Fruit fly (Drosophila melanogaster) whole organism, embryonic: Measurements from ENCODE around the gene CG32206.
A peak's percentile ranks its signal among the peaks of the same experiment; 100 is the strongest.

Experiments used
- Asciz ChIP-seq: fragments of 200-800 bp; sonication (Bioruptor generic); optimal IDR thresholded peaks from 2 replicates; lab custom pipeline; 2017; ENCODE audit warnings: missing biosample characterization, mild to moderate bottlenecking, missing genetic modification characterization, missing genetic modification reagents
- BEAF-32 ChIP-seq: fragments of 200-800 bp; sonication (Bioruptor generic); optimal IDR thresholded peaks from 3 replicates; lab custom pipeline; 2017; ENCODE audit warnings: missing biosample characterization, missing genetic modification characterization, mild to moderate bottlenecking, moderate library complexity, missing genetic modification reagents
- CG1024 ChIP-seq: fragments of 200-800 bp; sonication (Bioruptor generic); IDR thresholded peaks from 2 replicates; pipeline ENCODE4 v1.3.6; 2022; ENCODE audit warnings: missing biosample characterization, missing genetic modification characterization
- CG11093 ChIP-seq: fragments of 200-800 bp; sonication (Bioruptor generic); IDR thresholded peaks from 3 replicates; pipeline ENCODE4 v1.3.6; 2022; ENCODE audit warnings: missing biosample characterization, missing genetic modification characterization
- CG11504 ChIP-seq: fragments of 200-800 bp; sonication (Bioruptor generic); optimal IDR thresholded peaks from 3 replicates; lab custom pipeline; 2019; ENCODE audit warnings: missing biosample characterization, mild to moderate bottlenecking, missing genetic modification characterization, moderate library complexity
- CG12071 ChIP-seq: fragments of 200-800 bp; sonication (Bioruptor generic); optimal IDR thresholded peaks from 3 replicates; lab custom pipeline; 2018; ENCODE audit warnings: missing biosample characterization, mild to moderate bottlenecking, missing genetic modification characterization
- CG12299 ChIP-seq: fragments of 200-800 bp; sonication (Bioruptor generic); optimal IDR thresholded peaks from 2 replicates; lab custom pipeline; 2018; ENCODE audit warnings: missing biosample characterization, mild to moderate bottlenecking, missing genetic modification characterization
- CG15011 ChIP-seq: fragments of 200-800 bp; sonication (Bioruptor generic); optimal IDR thresholded peaks from 3 replicates; lab custom pipeline; 2018; ENCODE audit warnings: missing biosample characterization, mild to moderate bottlenecking, missing genetic modification characterization
- CG17361 ChIP-seq: fragments of 200-800 bp; sonication (Bioruptor generic); IDR thresholded peaks from 3 replicates; pipeline ENCODE4 v1.3.6; 2022; ENCODE audit warnings: missing biosample characterization, missing genetic modification characterization
- CG18262 ChIP-seq: fragments of 200-800 bp; optimal IDR thresholded peaks from 3 replicates; lab custom pipeline; 2019; ENCODE audit warnings: missing biosample characterization, mild to moderate bottlenecking, missing genetic modification characterization, moderate library complexity
- CG4424 ChIP-seq: fragments of 200-800 bp; sonication (Bioruptor generic); optimal IDR thresholded peaks from 3 replicates; lab custom pipeline; 2016; ENCODE audit warnings: missing biosample characterization, missing genetic modification characterization
- CG4707 ChIP-seq: fragments of 200-800 bp; sonication (Bioruptor generic); optimal IDR thresholded peaks from 2 replicates; lab custom pipeline; 2018; ENCODE audit warnings: missing biosample characterization, mild to moderate bottlenecking, missing genetic modification characterization, moderate library complexity
- CG5180 ChIP-seq: fragments of 200-800 bp; sonication (Bioruptor generic); optimal IDR thresholded peaks from 3 replicates; lab custom pipeline; 2017; ENCODE audit warnings: missing biosample characterization, missing genetic modification characterization, mild to moderate bottlenecking, moderate library complexity, missing genetic modification reagents
- CG6175 ChIP-seq: fragments of 200-800 bp; sonication (Bioruptor generic); IDR thresholded peaks from 3 replicates; pipeline ENCODE4 v1.3.6; 2022; ENCODE audit warnings: missing biosample characterization, missing genetic modification characterization
- CG6689 ChIP-seq: fragments of 200-800 bp; sonication (Bioruptor generic); IDR thresholded peaks from 2 replicates; pipeline ENCODE4 v1.3.6; 2022; ENCODE audit warnings: missing biosample characterization, missing genetic modification characterization
- CG7745 ChIP-seq: fragments of 200-800 bp; sonication (Bioruptor generic); optimal IDR thresholded peaks from 2 replicates; lab custom pipeline; 2018; ENCODE audit warnings: missing biosample characterization, mild to moderate bottlenecking, missing genetic modification characterization, moderate library complexity
- CG8765 ChIP-seq: fragments of 200-800 bp; sonication (Bioruptor generic); IDR thresholded peaks from 2 replicates; pipeline ENCODE4 v1.3.6; 2022; ENCODE audit warnings: missing biosample characterization, missing genetic modification characterization
- CG9437 ChIP-seq: fragments of 200-800 bp; sonication (Bioruptor generic); optimal IDR thresholded peaks from 2 replicates; lab custom pipeline; 2018; ENCODE audit warnings: missing biosample characterization, mild to moderate bottlenecking, missing genetic modification characterization
- Dbx ChIP-seq: fragments of 200-800 bp; sonication (Bioruptor generic); IDR thresholded peaks from 3 replicates; pipeline ENCODE4 v1.3.6; 2022; ENCODE audit warnings: missing biosample characterization, missing genetic modification characterization
- Doc3 ChIP-seq: fragments of 200-800 bp; sonication (Bioruptor generic); IDR thresholded peaks from 3 replicates; pipeline ENCODE4 v1.3.6; 2022; ENCODE audit warnings: missing biosample characterization, missing genetic modification characterization; ENCODE audit not compliant: partially characterized antibody
- Dp ChIP-seq: fragments of 200-800 bp; sonication (Bioruptor generic); optimal IDR thresholded peaks from 2 replicates; lab custom pipeline; 2018; ENCODE audit warnings: missing biosample characterization, mild to moderate bottlenecking, missing genetic modification characterization, moderate library complexity
- Ets65A ChIP-seq: fragments of 200-800 bp; sonication (Bioruptor generic); peaks from one replicate; lab custom pipeline; 2016; ENCODE audit warnings: missing biosample characterization, missing genetic modification characterization
- Hr78 ChIP-seq, 2 experiments: fragments of 200-800 bp in 1 of 2; fragments of >200 bp in 1 of 2; sonication (Bioruptor generic) in 1 of 2; optimal IDR thresholded peaks; 2 replicates each; lab custom pipeline; 2017 to 2019; ENCODE audit warnings: missing biosample characterization in 2 of 2, missing genetic modification characterization in 2 of 2, mild to moderate bottlenecking in 1 of 2, moderate library complexity in 1 of 2
- Lim3 ChIP-seq: fragments of 200-800 bp; sonication (Bioruptor generic); IDR thresholded peaks from 2 replicates; pipeline ENCODE4 v1.3.6; 2022; ENCODE audit warnings: missing biosample characterization, missing genetic modification characterization
- Mrtf ChIP-seq: fragments of 200-800 bp; sonication (Bioruptor generic); IDR thresholded peaks from 3 replicates; pipeline ENCODE4 v1.3.6; 2022; ENCODE audit warnings: missing biosample characterization, missing genetic modification characterization
- NK7.1 ChIP-seq: fragments of 200-800 bp; sonication (Bioruptor generic); optimal IDR thresholded peaks from 3 replicates; lab custom pipeline; 2016; ENCODE audit warnings: missing biosample characterization, missing genetic modification characterization
- Side ChIP-seq: fragments of 200-800 bp; sonication (Bioruptor generic); optimal IDR thresholded peaks from 2 replicates; lab custom pipeline; 2016; ENCODE audit warnings: missing biosample characterization, missing genetic modification characterization
- Six4 ChIP-seq: fragments of 200-800 bp; sonication (Bioruptor generic); optimal IDR thresholded peaks from 2 replicates; lab custom pipeline; 2016; ENCODE audit warnings: missing biosample characterization, missing genetic modification characterization
- ab ChIP-seq: fragments of 200-800 bp; sonication (Bioruptor generic); optimal IDR thresholded peaks from 2 replicates; lab custom pipeline; 2016; ENCODE audit warnings: missing biosample characterization, missing genetic modification characterization
- aop ChIP-seq: fragments of 200-800 bp; sonication (Bioruptor generic); IDR thresholded peaks from 2 replicates; pipeline ENCODE4 v1.3.6; 2022; ENCODE audit warnings: missing biosample characterization, missing genetic modification characterization
- croc ChIP-seq: fragments of 200-800 bp; sonication (Bioruptor generic); conservative IDR thresholded peaks from 3 replicates; pipeline ENCODE4 v1.3.6; 2022; ENCODE audit warnings: missing biosample characterization, missing genetic modification characterization
- en ChIP-seq: fragments of 200-800 bp; sonication (Bioruptor generic); optimal IDR thresholded peaks from 2 replicates; lab custom pipeline; 2016; ENCODE audit warnings: missing biosample characterization, missing genetic modification characterization
- fd96Cb ChIP-seq: fragments of 200-800 bp; sonication (Bioruptor generic); optimal IDR thresholded peaks from 2 replicates; lab custom pipeline; 2018; ENCODE audit warnings: missing biosample characterization, mild to moderate bottlenecking, missing genetic modification characterization, moderate library complexity
- gem ChIP-seq: fragments of 200-800 bp; sonication (Bioruptor generic); optimal IDR thresholded peaks from 2 replicates; lab custom pipeline; 2019; ENCODE audit warnings: missing biosample characterization, mild to moderate bottlenecking, missing genetic modification characterization, moderate library complexity
- hbn ChIP-seq: fragments of 200-800 bp; sonication (Bioruptor generic); IDR thresholded peaks from 2 replicates; pipeline ENCODE4 v1.3.6; 2022; ENCODE audit warnings: missing biosample characterization, missing genetic modification characterization; ENCODE audit not compliant: partially characterized antibody
- ind ChIP-seq: fragments of 200-800 bp; sonication (Bioruptor generic); optimal IDR thresholded peaks from 3 replicates; lab custom pipeline; 2016; ENCODE audit warnings: missing biosample characterization, missing genetic modification characterization
- nau ChIP-seq: fragments of 200-800 bp; sonication (Bioruptor generic); optimal IDR thresholded peaks from 3 replicates; lab custom pipeline; 2017; ENCODE audit warnings: missing biosample characterization, mild to moderate bottlenecking, missing genetic modification characterization, missing genetic modification reagents
- nerfin-1 ChIP-seq: fragments of 200-800 bp; sonication (Bioruptor generic); optimal IDR thresholded peaks from 3 replicates; lab custom pipeline; 2019; ENCODE audit warnings: missing biosample characterization, mild to moderate bottlenecking, missing genetic modification characterization, moderate library complexity
- nerfin-2 ChIP-seq: fragments of 200-800 bp; sonication (Bioruptor generic); IDR thresholded peaks from 2 replicates; pipeline ENCODE4 v1.3.6; 2022; ENCODE audit warnings: missing biosample characterization, missing genetic modification characterization; ENCODE audit not compliant: partially characterized antibody
- odd ChIP-seq: fragments of 200-800 bp; sonication (Bioruptor generic); optimal IDR thresholded peaks from 2 replicates; lab custom pipeline; 2017; ENCODE audit warnings: missing biosample characterization, mild to moderate bottlenecking, missing genetic modification characterization
- pan ChIP-seq, 4 experiments: fragments of >200 bp in 3 of 4; fragments of 200-800 bp in 1 of 4; sonication (Bioruptor generic) in 1 of 4; optimal IDR thresholded peaks in 3 of 4; IDR thresholded peaks in 1 of 4; 2 replicates each; pipeline versions ENCODE4 v1.3.6 to Lab custom; 2017 to 2022; ENCODE audit warnings: missing biosample characterization in 2 of 4, missing genetic modification characterization in 2 of 4, mixed read lengths in 1 of 4
- sens ChIP-seq: fragments of 200-800 bp; sonication (Bioruptor generic); peaks from one replicate; lab custom pipeline; 2016; ENCODE audit warnings: missing biosample characterization, missing genetic modification characterization
- sob ChIP-seq: fragments of 200-800 bp; sonication (Bioruptor generic); IDR thresholded peaks from 2 replicates; pipeline ENCODE4 v1.3.6; 2022; ENCODE audit warnings: missing biosample characterization, missing genetic modification characterization
- sr ChIP-seq: fragments of 200-800 bp; sonication (Bioruptor generic); IDR thresholded peaks from 3 replicates; pipeline ENCODE4 v1.3.6; 2022; ENCODE audit warnings: missing biosample characterization, missing genetic modification characterization
- tll ChIP-seq, 2 experiments: fragments of 200-800 bp in 1 of 2; fragments of >200 bp in 1 of 2; sonication (Bioruptor generic) in 1 of 2; optimal IDR thresholded peaks; 2 replicates each; lab custom pipeline; 2017 to 2019; ENCODE audit warnings: missing biosample characterization in 2 of 2, missing genetic modification characterization in 2 of 2, mild to moderate bottlenecking in 1 of 2, moderate library complexity in 1 of 2
- toy ChIP-seq: fragments of 200-800 bp; sonication (Bioruptor generic); IDR thresholded peaks from 2 replicates; pipeline ENCODE4 v1.3.6; 2022; ENCODE audit warnings: missing biosample characterization, missing genetic modification characterization
- trh ChIP-seq: fragments of 200-800 bp; sonication (Bioruptor generic); optimal IDR thresholded peaks from 2 replicates; lab custom pipeline; 2016; ENCODE audit warnings: missing biosample characterization, missing genetic modification characterization
- tup ChIP-seq: fragments of 200-800 bp; sonication (Bioruptor generic); optimal IDR thresholded peaks from 2 replicates; lab custom pipeline; 2016; ENCODE audit warnings: missing biosample characterization, mild to moderate bottlenecking, missing genetic modification characterization, moderate library complexity
- twi ChIP-seq: fragments of 200-800 bp; optimal IDR thresholded peaks from 2 replicates; lab custom pipeline; 2019; ENCODE audit warnings: missing biosample characterization, mild to moderate bottlenecking, missing genetic modification characterization, moderate library complexity
- zf30C ChIP-seq: fragments of 200-800 bp; sonication (Bioruptor generic); optimal IDR thresholded peaks from 3 replicates; lab custom pipeline; 2018; ENCODE audit warnings: missing biosample characterization, mild to moderate bottlenecking, missing genetic modification characterization

CG32206 gene

dm6 chr3L:19337398-19338086, 75.2 kb downstream of the CG32206 start, which contains the start of gene pip (continued):
- no peak for TF ChIP-seq nerfin-2 (GFP tag; lab: Robert Waterston, UW)
- no peak for TF ChIP-seq croc
- TF ChIP-seq fd96Cb: no peak
- TF ChIP-seq CG1024 (GFP tag; lab: Robert Waterston, UW): no peak
- peak; percentile 34 for TF ChIP-seq gem (tag; lab: Kevin White, UChicago)
- TF ChIP-seq Six4 (GFP tag; lab: Kevin White, UChicago): no peak
- no peak for TF ChIP-seq hbn (GFP tag; lab: Robert Waterston, UW)
- TF ChIP-seq sr (GFP tag; lab: Robert Waterston, UW): no peak
- no peak for TF ChIP-seq BEAF-32 (GFP tag; lab: Kevin White, UChicago)
- no peak for TF ChIP-seq toy (GFP tag; lab: Robert Waterston, UW)
- TF ChIP-seq CG12071: peak; percentile 81
- TF ChIP-seq trh: no peak
- no peak for TF ChIP-seq twi (tag; lab: Kevin White, UChicago)
- no peak for TF ChIP-seq CG17361 (GFP tag; lab: Robert Waterston, UW)
- TF ChIP-seq Hr78 (GFP tag; optimal IDR thresholded peaks at IDR 0.05; lab: Kevin White, UChicago): no peak
- TF ChIP-seq sob (GFP tag; lab: Robert Waterston, UW): peak; percentile 42; the same call in 1 of the 2 replicates
- no peak for TF ChIP-seq Lim3 (GFP tag; lab: Robert Waterston, UW)
- no peak for TF ChIP-seq pan (optimal IDR thresholded peaks at IDR 0.05; lab: Kevin White, UChicago)
- no peak for TF ChIP-seq pan (GFP tag; optimal IDR thresholded peaks at IDR 0.05 in 1 of 2, IDR thresholded peaks at IDR 0.05 in 1 of 2)
- TF ChIP-seq zf30C (GFP tag; lab: Kevin White, UChicago): no peak
- no peak for TF ChIP-seq aop (GFP tag; lab: Robert Waterston, UW)
- no peak for TF ChIP-seq CG8765 (GFP tag; lab: Robert Waterston, UW)
- TF ChIP-seq Doc3 (GFP tag; lab: Robert Waterston, UW): no peak
- no peak for TF ChIP-seq nerfin-1 (tag; lab: Kevin White, UChicago)
- TF ChIP-seq CG12299 (tag; lab: Kevin White, UChicago): peak; percentile 52
- TF ChIP-seq Side: peak; percentile 50
- TF ChIP-seq CG9437 (GFP tag; lab: Kevin White, UChicago): no peak
- no peak for TF ChIP-seq NK7.1 (GFP tag; lab: Kevin White, UChicago)
- TF ChIP-seq CG6689 (GFP tag; lab: Robert Waterston, UW): no peak; the same call in 1 of the 2 replicates
- peak; percentile 50 for TF ChIP-seq odd (GFP tag; lab: Kevin White, UChicago)
- TF ChIP-seq CG4707: peak; percentile 63
- TF ChIP-seq CG11093 (GFP tag; lab: Robert Waterston, UW): no peak
- peak; percentile 63 for TF ChIP-seq Asciz (GFP tag; lab: Kevin White, UChicago)
- TF ChIP-seq tll (GFP tag; optimal IDR thresholded peaks at IDR 0.05; lab: Kevin White, UChicago): no peak
- peak; percentile 72 for TF ChIP-seq nau
- no peak for TF ChIP-seq Mrtf (GFP tag; lab: Robert Waterston, UW)

DNA sequence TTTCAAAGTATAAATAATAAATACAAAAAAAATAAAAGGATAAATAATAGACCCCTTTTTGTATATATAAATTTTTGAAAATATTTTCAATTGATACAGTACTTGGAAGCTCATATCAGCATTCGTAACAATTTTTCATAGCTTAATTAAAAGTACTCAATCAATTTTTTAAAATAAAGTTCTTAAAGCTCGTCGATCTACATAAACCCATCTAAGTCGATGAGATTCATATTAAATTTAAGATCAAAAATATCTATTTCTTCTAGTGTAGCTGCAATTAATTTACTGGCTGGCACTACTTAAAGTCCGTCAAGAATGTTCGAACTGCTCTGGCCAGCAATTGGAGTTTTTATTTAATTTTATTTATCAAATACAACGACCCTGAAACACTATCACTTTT, 76.0 kb downstream of the CG32206 start:
- TF ChIP-seq ind (GFP tag; lab: Kevin White, UChicago) (no peak), en (GFP tag; lab: Kevin White, UChicago) (no peak), CG18262 (peak; percentile 27), CG7745 (tag; lab: Kevin White, UChicago) (no peak), CG11504 (tag; lab: Kevin White, UChicago) (peak; percentile 9), CG15011 (GFP tag; lab: Kevin White, UChicago) (no peak), Dbx (GFP tag; lab: Robert Waterston, UW) (no peak), Dp (no peak), tll (GFP tag; optimal IDR thresholded peaks at IDR 0.05; lab: Kevin White, UChicago) (no peak), CG5180 (no peak), Ets65A (GFP tag; lab: Kevin White, UChicago) (no peak), sens (GFP tag; lab: Kevin White, UChicago) (peak; percentile 10), CG4424 (GFP tag; lab: Kevin White, UChicago) (no peak), tup (GFP tag; lab: Kevin White, UChicago) (no peak), ab (GFP tag; lab: Kevin White, UChicago) (no peak), CG6175 (GFP tag; lab: Robert Waterston, UW) (no peak)
